Worm (Caenorhabditis elegans) whole organism, mixed stage, embryonic: Measurements from ENCODE around the gene C41H7.2.

Source experiments
- ceh-43 ChIP-seq: fragments of 200-800 bp; sonication (Bioruptor generic); optimal IDR thresholded peaks from 2 replicates; lab custom pipeline; 2018; ENCODE audit warnings: mild to moderate bottlenecking, missing genetic modification characterization, moderate library complexity, missing compliant biosample characterization
- elt-3 ChIP-seq: fragments of 150-350 bp; optimal IDR thresholded peaks from 2 replicates; lab custom pipeline; 2014; ENCODE audit warnings: missing biosample characterization, missing genetic modification characterization
- flh-1 ChIP-seq: fragments of 200-800 bp; sonication (Bioruptor generic); optimal IDR thresholded peaks from 2 replicates; lab custom pipeline; 2018; ENCODE audit warnings: mild to moderate bottlenecking, missing genetic modification characterization, moderate library complexity, missing compliant biosample characterization
- hlh-1 ChIP-seq: fragments of 150-350 bp; optimal IDR thresholded peaks from 2 replicates; lab custom pipeline; 2014; ENCODE audit warnings: missing biosample characterization, missing genetic modification reagents, missing genetic modification characterization
- lin-13 ChIP-seq: fragments of 150-350 bp; optimal IDR thresholded peaks from 2 replicates; lab custom pipeline; 2014; ENCODE audit warnings: missing biosample characterization, missing genetic modification characterization
- nhr-237 ChIP-seq: fragments of 150-350 bp; optimal IDR thresholded peaks from 2 replicates; lab custom pipeline; 2014; ENCODE audit warnings: missing biosample characterization, missing genetic modification characterization
- nhr-28 ChIP-seq: fragments of 150-350 bp; optimal IDR thresholded peaks from 2 replicates; lab custom pipeline; 2014; ENCODE audit warnings: missing biosample characterization, missing genetic modification characterization
- nhr-76 ChIP-seq: sonication (generic microtip); optimal IDR thresholded peaks from 2 replicates; lab custom pipeline; 2017; ENCODE audit warnings: missing biosample characterization, missing genetic modification characterization
- sem-2 ChIP-seq: fragments of 200-800 bp; sonication (Bioruptor generic); optimal IDR thresholded peaks from 2 replicates; lab custom pipeline; 2018; ENCODE audit warnings: mild to moderate bottlenecking, missing genetic modification characterization, missing compliant biosample characterization
- sptf-1 ChIP-seq: sonication (generic microtip); optimal IDR thresholded peaks from 2 replicates; lab custom pipeline; 2017; ENCODE audit warnings: mild to moderate bottlenecking, missing genetic modification characterization, moderate library complexity, missing compliant biosample characterization
- unc-39 ChIP-seq: fragments of 150-350 bp; optimal IDR thresholded peaks from 2 replicates; lab custom pipeline; 2014; ENCODE audit warnings: missing biosample characterization, missing genetic modification characterization

DNA sequence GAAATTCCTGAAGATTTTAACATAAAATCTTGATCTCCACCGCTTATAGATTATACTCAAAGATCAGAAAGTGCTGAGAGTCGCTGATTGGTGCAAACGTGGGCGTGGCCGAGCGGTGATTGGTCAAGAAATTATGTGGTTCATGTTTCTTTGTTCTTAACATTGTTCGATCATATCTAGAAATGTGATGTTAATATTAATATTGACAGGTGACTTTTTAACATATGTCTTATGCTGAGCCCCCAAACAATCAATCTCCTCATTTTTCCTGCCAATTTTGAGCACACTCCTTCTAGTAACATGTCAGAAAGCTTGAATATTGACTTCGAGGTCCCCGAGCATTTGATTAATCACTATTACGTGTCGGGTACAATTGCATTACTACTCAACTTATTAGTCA, 29.4 kb downstream of the C41H7.2 start, which contains the start of gene sri-29:
- TF ChIP-seq ceh-43 (GFP tag; lab: Kevin White, UChicago) (no peak), flh-1 (GFP tag; lab: Kevin White, UChicago) (no peak), sptf-1 (tag; lab: Kevin White, UChicago) (no peak), lin-13 (tag; lab: Kevin White, UChicago) (no peak), nhr-28 (tag; lab: Kevin White, UChicago) (no peak), nhr-76 (tag; lab: Kevin White, UChicago) (no peak), elt-3 (tag; lab: Kevin White, UChicago) (no peak), hlh-1 (no peak), sem-2 (GFP tag; lab: Kevin White, UChicago) (no peak), unc-39 (tag; lab: Kevin White, UChicago) (no peak), nhr-237 (no peak)
